Worm (Caenorhabditis elegans) whole organism, L4/young adult: ENCODE data around the gene tebp-2.

Experiments used
- W03F9.2 ChIP-seq: fragments of 150-350 bp; optimal IDR thresholded peaks from 2 replicates; lab custom pipeline; 2014; ENCODE audit warnings: missing biosample characterization, missing genetic modification characterization
- him-1 ChIP-seq: sonication (generic microtip); optimal IDR thresholded peaks from 2 replicates; lab custom pipeline; 2016; ENCODE audit warnings: missing genotype, missing genetic modification reagents, missing genetic modification characterization, missing compliant biosample characterization

DNA sequence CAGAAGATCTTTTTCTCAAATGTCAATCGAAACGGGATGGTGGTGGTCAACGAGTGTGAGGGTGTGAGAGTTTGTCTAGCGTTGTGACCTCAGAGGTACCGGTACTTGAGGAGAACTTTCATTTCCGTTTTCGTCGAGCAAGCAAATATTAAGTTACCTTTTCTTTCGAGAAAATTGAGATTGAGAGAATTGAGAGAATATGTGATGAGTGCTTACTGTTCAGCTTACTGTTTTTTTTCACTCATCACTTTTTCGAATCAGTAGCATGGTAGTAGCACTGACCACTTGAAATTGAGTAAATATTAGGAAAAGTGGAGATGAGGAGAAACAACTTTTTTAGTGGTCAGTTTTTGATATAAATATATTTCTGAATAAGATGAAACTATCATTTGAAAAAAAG is 32.6 kb downstream of the tebp-2 start, which contains the start of gene T12E12.6:
- TF ChIP-seq W03F9.2 = no peak
- TF ChIP-seq him-1 (tag; lab: Kevin White, UChicago) = no peak
